Fruit fly (Drosophila melanogaster) whole organism, embryonic: ENCODE results near the gene CG31463.

Experiments
- Atf3 ChIP-seq: fragments of 200-800 bp; sonication (Bioruptor generic); optimal IDR thresholded peaks from 3 replicates; lab custom pipeline; 2016; ENCODE audit warnings: missing biosample characterization, missing genetic modification characterization
- BEAF-32 ChIP-seq: fragments of 200-800 bp; sonication (Bioruptor generic); optimal IDR thresholded peaks from 3 replicates; lab custom pipeline; 2017; ENCODE audit warnings: missing biosample characterization, missing genetic modification characterization, mild to moderate bottlenecking, moderate library complexity, missing genetic modification reagents
- Bgb ChIP-seq: fragments of 200-800 bp; sonication (Bioruptor generic); IDR thresholded peaks from 2 replicates; pipeline ENCODE4 v1.3.6; 2022; ENCODE audit warnings: missing biosample characterization, missing genetic modification characterization; ENCODE audit not compliant: partially characterized antibody
- Blimp-1 ChIP-seq: fragments of 200-800 bp; sonication (Bioruptor generic); optimal IDR thresholded peaks from 3 replicates; lab custom pipeline; 2018; ENCODE audit warnings: missing biosample characterization, missing genetic modification characterization, mild to moderate bottlenecking, moderate library complexity, missing genetic modification reagents
- CG1024 ChIP-seq: fragments of 200-800 bp; sonication (Bioruptor generic); IDR thresholded peaks from 2 replicates; pipeline ENCODE4 v1.3.6; 2022; ENCODE audit warnings: missing biosample characterization, missing genetic modification characterization
- CG11247 ChIP-seq: fragments of 200-800 bp; sonication (Bioruptor generic); IDR thresholded peaks from 2 replicates; pipeline ENCODE4 v1.3.6; 2022; ENCODE audit warnings: missing biosample characterization, missing genetic modification characterization
- CG13624 ChIP-seq: fragments of 200-800 bp; sonication (Bioruptor generic); optimal IDR thresholded peaks from 2 replicates; lab custom pipeline; 2016; ENCODE audit warnings: missing biosample characterization, missing genetic modification characterization
- CG15696 ChIP-seq: fragments of 200-800 bp; sonication (Bioruptor generic); optimal IDR thresholded peaks from 2 replicates; lab custom pipeline; 2019; ENCODE audit warnings: missing biosample characterization, mild to moderate bottlenecking, missing genetic modification characterization, moderate library complexity
- CG1647 ChIP-seq: fragments of 200-800 bp; sonication (Bioruptor generic); optimal IDR thresholded peaks from 3 replicates; lab custom pipeline; 2016; ENCODE audit warnings: missing biosample characterization, missing genetic modification characterization
- CG17186 ChIP-seq: fragments of 200-800 bp; sonication (Bioruptor generic); optimal IDR thresholded peaks from 3 replicates; lab custom pipeline; 2017; ENCODE audit warnings: missing biosample characterization, missing genetic modification reagents, missing genetic modification characterization
- CG18262 ChIP-seq: fragments of 200-800 bp; optimal IDR thresholded peaks from 3 replicates; lab custom pipeline; 2019; ENCODE audit warnings: missing biosample characterization, mild to moderate bottlenecking, missing genetic modification characterization, moderate library complexity
- CG2120 ChIP-seq: fragments of 200-800 bp; sonication (Bioruptor generic); optimal IDR thresholded peaks from 3 replicates; lab custom pipeline; 2016; ENCODE audit warnings: missing biosample characterization, missing genetic modification characterization
- CG31388 ChIP-seq: fragments of 200-800 bp; sonication (Bioruptor generic); optimal IDR thresholded peaks from 2 replicates; lab custom pipeline; 2016; ENCODE audit warnings: missing biosample characterization, missing genetic modification characterization
- CG7786 ChIP-seq: fragments of 200-800 bp; sonication (Bioruptor generic); optimal IDR thresholded peaks from 2 replicates; lab custom pipeline; 2016; ENCODE audit warnings: missing biosample characterization, missing genetic modification characterization
- CG7928 ChIP-seq: fragments of 200-800 bp; sonication (Bioruptor generic); optimal IDR thresholded peaks from 2 replicates; lab custom pipeline; 2017; ENCODE audit warnings: missing biosample characterization, mild to moderate bottlenecking, missing genetic modification characterization
- CG7987 ChIP-seq: fragments of 200-800 bp; sonication (Bioruptor generic); optimal IDR thresholded peaks from 2 replicates; lab custom pipeline; 2018; ENCODE audit warnings: missing biosample characterization, mild to moderate bottlenecking, missing genetic modification characterization, moderate library complexity
- CG8388 ChIP-seq: fragments of 200-800 bp; sonication (Bioruptor generic); optimal IDR thresholded peaks from 2 replicates; lab custom pipeline; 2019; ENCODE audit warnings: missing biosample characterization, mild to moderate bottlenecking, missing genetic modification characterization, moderate library complexity
- Chrac-16 ChIP-seq: fragments of 200-800 bp; sonication (Bioruptor generic); optimal IDR thresholded peaks from 3 replicates; lab custom pipeline; 2016; ENCODE audit warnings: missing biosample characterization, missing genetic modification characterization
- CoRest ChIP-seq: fragments of 200-800 bp; sonication (Bioruptor generic); optimal IDR thresholded peaks from 3 replicates; lab custom pipeline; 2018; ENCODE audit warnings: missing biosample characterization, mild to moderate bottlenecking, missing genetic modification characterization, moderate library complexity
- D19A ChIP-seq: fragments of 200-800 bp; optimal IDR thresholded peaks from 3 replicates; lab custom pipeline; 2019; ENCODE audit warnings: missing biosample characterization, mild to moderate bottlenecking, missing genetic modification characterization, moderate library complexity
- Dek ChIP-seq: fragments of 200-800 bp; sonication (Bioruptor generic); optimal IDR thresholded peaks from 3 replicates; lab custom pipeline; 2019; ENCODE audit warnings: missing biosample characterization, mild to moderate bottlenecking, missing genetic modification characterization, moderate library complexity
- ERR ChIP-seq: fragments of 200-800 bp; sonication (Bioruptor generic); optimal IDR thresholded peaks from 2 replicates; lab custom pipeline; 2016; ENCODE audit warnings: missing biosample characterization, missing genetic modification characterization
- Fer1 ChIP-seq: fragments of 200-800 bp; sonication (Bioruptor generic); optimal IDR thresholded peaks from 2 replicates; lab custom pipeline; 2017; ENCODE audit warnings: missing biosample characterization, mild to moderate bottlenecking, missing genetic modification characterization
- Gsc ChIP-seq: fragments of 200-800 bp; sonication (Bioruptor generic); IDR thresholded peaks from 2 replicates; pipeline ENCODE4 v1.3.6; 2022; ENCODE audit warnings: missing biosample characterization, missing genetic modification characterization
- MESR4 ChIP-seq: fragments of 200-800 bp; sonication (Bioruptor generic); optimal IDR thresholded peaks from 2 replicates; lab custom pipeline; 2018; ENCODE audit warnings: missing biosample characterization, mild to moderate bottlenecking, missing genetic modification characterization, moderate library complexity
- NC2α ChIP-seq: fragments of 200-800 bp; sonication (Bioruptor generic); optimal IDR thresholded peaks from 2 replicates; lab custom pipeline; 2016; ENCODE audit warnings: missing biosample characterization, missing genetic modification characterization
- Nf-YB ChIP-seq: fragments of 200-800 bp; sonication (Bioruptor generic); optimal IDR thresholded peaks from 3 replicates; lab custom pipeline; 2019; ENCODE audit warnings: missing biosample characterization, mild to moderate bottlenecking, missing genetic modification characterization, moderate library complexity
- NfI ChIP-seq: fragments of 200-800 bp; sonication (Bioruptor generic); optimal IDR thresholded peaks from 3 replicates; lab custom pipeline; 2018; ENCODE audit warnings: missing biosample characterization, mild to moderate bottlenecking, missing genetic modification characterization, moderate library complexity
- Opbp ChIP-seq: fragments of 200-800 bp; sonication (Bioruptor generic); IDR thresholded peaks from 3 replicates; pipeline ENCODE4 v1.3.6; 2022; ENCODE audit warnings: missing biosample characterization, missing genetic modification characterization; ENCODE audit not compliant: partially characterized antibody
- Stat92E ChIP-seq, 3 experiments: fragments of >200 bp in 2 of 3; fragments of 200-800 bp in 1 of 3; sonication (Bioruptor generic) in 1 of 3; optimal IDR thresholded peaks; 2 replicates each; lab custom pipeline; 2017 to 2019; ENCODE audit warnings: missing biosample characterization in 3 of 3, missing genetic modification characterization in 3 of 3, mild to moderate bottlenecking in 1 of 3, moderate library complexity in 1 of 3
- Xrp1 ChIP-seq: fragments of 200-800 bp; sonication (Bioruptor generic); IDR thresholded peaks from 2 replicates; pipeline ENCODE4 v1.3.6; 2022; ENCODE audit warnings: missing biosample characterization, missing genetic modification characterization
- ap ChIP-seq: fragments of 200-800 bp; sonication (Bioruptor generic); IDR thresholded peaks from 2 replicates; pipeline ENCODE4 v1.3.6; 2022; ENCODE audit warnings: missing biosample characterization, missing genetic modification characterization
- caup ChIP-seq: fragments of 200-800 bp; sonication (Bioruptor generic); optimal IDR thresholded peaks from 3 replicates; lab custom pipeline; 2017; ENCODE audit warnings: missing biosample characterization, mild to moderate bottlenecking, missing genetic modification characterization, moderate library complexity; ENCODE audit not compliant: severe bottlenecking
- crc ChIP-seq: fragments of 200-800 bp; sonication (Bioruptor generic); optimal IDR thresholded peaks from 2 replicates; lab custom pipeline; 2016; ENCODE audit warnings: missing biosample characterization, missing genetic modification characterization
- esg ChIP-seq: fragments of 200-800 bp; sonication (Bioruptor generic); conservative IDR thresholded peaks from 2 replicates; pipeline ENCODE4 v1.3.6; 2022; ENCODE audit warnings: missing biosample characterization, missing genetic modification characterization
- ftz-f1 ChIP-seq: fragments of 200-800 bp; sonication (Bioruptor generic); optimal IDR thresholded peaks from 2 replicates; lab custom pipeline; 2016; ENCODE audit warnings: missing biosample characterization, missing genetic modification characterization
- fu2 ChIP-seq: fragments of 200-800 bp; sonication (Bioruptor generic); optimal IDR thresholded peaks from 2 replicates; lab custom pipeline; 2016; ENCODE audit warnings: missing biosample characterization, missing genetic modification characterization
- gfzf ChIP-seq: fragments of 200-800 bp; sonication (Bioruptor generic); optimal IDR thresholded peaks from 2 replicates; lab custom pipeline; 2016; ENCODE audit warnings: missing biosample characterization, mild to moderate bottlenecking, missing genetic modification characterization, moderate library complexity
- gro ChIP-seq: fragments of 200-800 bp; sonication (Bioruptor generic); optimal IDR thresholded peaks from 2 replicates; lab custom pipeline; 2016; ENCODE audit warnings: missing biosample characterization, missing genetic modification characterization
- jumu ChIP-seq: fragments of 200-800 bp; sonication (Bioruptor generic); optimal IDR thresholded peaks from 3 replicates; lab custom pipeline; 2016; ENCODE audit warnings: missing biosample characterization, missing genetic modification characterization
- klu ChIP-seq: fragments of 200-800 bp; sonication (Bioruptor generic); IDR thresholded peaks from 2 replicates; pipeline ENCODE4 v1.3.6; 2022; ENCODE audit warnings: missing biosample characterization, missing genetic modification characterization
- lmd ChIP-seq: fragments of 200-800 bp; sonication (Bioruptor generic); IDR thresholded peaks from 2 replicates; pipeline ENCODE4 v1.3.6; 2022; ENCODE audit warnings: missing biosample characterization, missing genetic modification characterization
- psq ChIP-seq: fragments of 200-800 bp; sonication (Bioruptor generic); optimal IDR thresholded peaks from 2 replicates; lab custom pipeline; 2017; ENCODE audit warnings: missing biosample characterization, missing genetic modification characterization
- sna ChIP-seq: fragments of 200-800 bp; sonication (Bioruptor generic); IDR thresholded peaks from 2 replicates; pipeline ENCODE4 v1.3.6; 2022; ENCODE audit warnings: missing biosample characterization, missing genetic modification characterization; ENCODE audit not compliant: partially characterized antibody
- sob ChIP-seq: fragments of 200-800 bp; sonication (Bioruptor generic); IDR thresholded peaks from 2 replicates; pipeline ENCODE4 v1.3.6; 2022; ENCODE audit warnings: missing biosample characterization, missing genetic modification characterization
- stc ChIP-seq: fragments of 200-800 bp; sonication (Bioruptor generic); IDR thresholded peaks from 2 replicates; pipeline ENCODE4 v1.3.6; 2022; ENCODE audit warnings: missing biosample characterization, missing genetic modification characterization
- tio ChIP-seq: fragments of 200-800 bp; sonication (Bioruptor generic); optimal IDR thresholded peaks from 2 replicates; lab custom pipeline; 2017; ENCODE audit warnings: missing biosample characterization, missing genetic modification characterization, inconsistent platforms
- tup ChIP-seq: fragments of 200-800 bp; sonication (Bioruptor generic); optimal IDR thresholded peaks from 2 replicates; lab custom pipeline; 2016; ENCODE audit warnings: missing biosample characterization, mild to moderate bottlenecking, missing genetic modification characterization, moderate library complexity
- wek ChIP-seq: fragments of 200-800 bp; sonication (Bioruptor generic); optimal IDR thresholded peaks from 3 replicates; lab custom pipeline; 2018; ENCODE audit warnings: missing biosample characterization, mild to moderate bottlenecking, missing genetic modification characterization, moderate library complexity

The CG31463 gene

DNA sequence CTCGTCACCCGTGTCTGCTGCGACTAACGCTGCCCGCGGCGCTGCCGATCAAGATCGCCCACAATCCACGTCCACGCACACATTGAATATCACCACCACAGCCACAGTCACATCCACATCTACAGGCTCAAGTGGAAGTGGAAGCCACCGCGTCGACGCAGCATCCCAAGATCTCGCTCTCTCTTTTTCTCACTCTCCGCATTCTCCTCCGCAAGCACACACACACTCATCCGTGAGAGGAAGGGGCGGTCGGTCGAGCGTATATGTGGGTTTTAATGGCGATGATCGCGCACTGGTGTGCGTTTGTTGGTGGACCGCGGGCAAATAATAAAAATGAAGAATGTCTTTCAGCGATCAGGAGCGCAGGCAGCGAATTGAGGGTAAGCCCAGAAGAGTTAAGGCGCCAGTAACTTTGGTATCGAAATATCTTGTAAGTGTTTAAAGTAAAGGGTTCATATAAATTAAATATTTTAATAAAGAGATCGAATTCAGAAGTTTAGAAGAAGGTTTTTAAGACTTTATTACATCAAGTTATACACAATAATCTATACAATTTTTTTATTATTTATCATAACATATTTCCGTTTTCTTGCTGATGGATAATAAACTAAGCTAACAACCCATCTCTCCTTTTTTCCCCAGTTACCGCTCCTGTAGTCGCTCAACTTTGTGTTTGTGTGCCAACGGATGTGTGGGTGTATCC, 41.8 kb downstream of the CG31463 start, which contains the start of gene Poxm (continued):
- TF ChIP-seq Gsc (GFP tag; lab: Robert Waterston, UW) = peak; percentile 86
- TF ChIP-seq MESR4 = no peak
- TF ChIP-seq CG8388 (GFP tag; lab: Kevin White, UChicago) = peak; percentile 88
- TF ChIP-seq Opbp (GFP tag; lab: Robert Waterston, UW) = no peak
- TF ChIP-seq NC2α (GFP tag; lab: Kevin White, UChicago) = no peak
- peak; percentile 44 for TF ChIP-seq CG1647 (GFP tag; lab: Kevin White, UChicago)
- peak; percentile 49 for TF ChIP-seq CG17186 (GFP tag; lab: Kevin White, UChicago)
- no peak for TF ChIP-seq crc
- peak; percentile 97 for TF ChIP-seq CG18262 (tag; lab: Kevin White, UChicago)
- TF ChIP-seq CG1024 (GFP tag; lab: Robert Waterston, UW) = peak; percentile 58; the same call in 1 of the 2 replicates
- TF ChIP-seq Dek = peak; percentile 87
- TF ChIP-seq CG13624 (GFP tag; lab: Kevin White, UChicago) = peak; percentile 68
- TF ChIP-seq sob (GFP tag; lab: Robert Waterston, UW) = peak; percentile 85
- TF ChIP-seq esg (GFP tag; lab: Robert Waterston, UW) = peak; percentile 88
- peak; percentile 88 for TF ChIP-seq tio (GFP tag; lab: Kevin White, UChicago)
- peak; percentile 94 for TF ChIP-seq Nf-YB
- peak; percentile 91 for TF ChIP-seq Xrp1 (GFP tag; lab: Robert Waterston, UW)
- peak; percentile 60 for TF ChIP-seq tup (GFP tag; lab: Kevin White, UChicago)
- TF ChIP-seq Bgb = no peak
- TF ChIP-seq CG2120 (GFP tag; lab: Kevin White, UChicago) = peak; percentile 71
- peak; percentile 89 for TF ChIP-seq D19A (tag; lab: Kevin White, UChicago)
- peak; percentile 74 for TF ChIP-seq caup (GFP tag; lab: Kevin White, UChicago)
- no peak for TF ChIP-seq ftz-f1 (GFP tag; lab: Kevin White, UChicago)
- peak; percentile 84 for TF ChIP-seq klu (GFP tag; lab: Robert Waterston, UW)
- peak; percentile 5 for TF ChIP-seq BEAF-32 (GFP tag; lab: Kevin White, UChicago)
- peak; percentile 23 for TF ChIP-seq CG7928 (GFP tag; lab: Kevin White, UChicago)
- TF ChIP-seq gfzf (GFP tag; lab: Kevin White, UChicago) = no peak
- peak; percentile 79 for TF ChIP-seq ap
- TF ChIP-seq CoRest = peak; percentile 97
- TF ChIP-seq Stat92E (GFP tag; optimal IDR thresholded peaks at IDR 0.05; lab: Kevin White, UChicago) = peak in 1 of 3 experiments; percentile 88
- peak; percentile 27 for TF ChIP-seq Atf3
- TF ChIP-seq sna (GFP tag; lab: Robert Waterston, UW) = no peak
- peak; percentile 87 for TF ChIP-seq Chrac-16
- no peak for TF ChIP-seq ERR (GFP tag; lab: Kevin White, UChicago)
- peak; percentile 83 for TF ChIP-seq CG31388 (GFP tag; lab: Kevin White, UChicago)
- TF ChIP-seq CG11247 = peak; percentile 63
- TF ChIP-seq CG7987 (GFP tag; lab: Kevin White, UChicago) = peak; percentile 55
- TF ChIP-seq NfI = peak; percentile 88
- TF ChIP-seq wek (GFP tag; lab: Kevin White, UChicago) = no peak
- TF ChIP-seq CG7786 (GFP tag; lab: Kevin White, UChicago) = peak; percentile 26
- TF ChIP-seq Fer1 (GFP tag; lab: Kevin White, UChicago) = no peak
- peak; percentile 87 for TF ChIP-seq Blimp-1
- TF ChIP-seq fu2 (GFP tag; lab: Kevin White, UChicago) = no peak
- TF ChIP-seq psq = peak; percentile 71
- peak; percentile 94 for TF ChIP-seq lmd (GFP tag; lab: Robert Waterston, UW)
- TF ChIP-seq gro (GFP tag; lab: Kevin White, UChicago) = no peak
- TF ChIP-seq jumu (GFP tag; lab: Kevin White, UChicago) = peak; percentile 71
- TF ChIP-seq CG15696 (tag; lab: Kevin White, UChicago) = peak; percentile 94
- peak; percentile 81 for TF ChIP-seq stc
